Worm (Caenorhabditis elegans) whole organism, mixed stage, embryonic: Measurements from ENCODE around the gene mth-1.

ENCODE experiments used
- M03D4.4 ChIP-seq: sonication (generic microtip); optimal IDR thresholded peaks from 2 replicates; lab custom pipeline; 2017; ENCODE audit warnings: mild to moderate bottlenecking, missing genetic modification characterization, missing compliant biosample characterization
- blmp-1 ChIP-seq: fragments of 150-350 bp; optimal IDR thresholded peaks from 2 replicates; lab custom pipeline; 2014; ENCODE audit warnings: missing biosample characterization, missing genetic modification characterization
- ceh-39 ChIP-seq: fragments of 150-350 bp; optimal IDR thresholded peaks from 2 replicates; lab custom pipeline; 2014; ENCODE audit warnings: missing biosample characterization, missing genetic modification characterization
- ceh-43 ChIP-seq: fragments of 200-800 bp; sonication (Bioruptor generic); optimal IDR thresholded peaks from 2 replicates; lab custom pipeline; 2018; ENCODE audit warnings: mild to moderate bottlenecking, missing genetic modification characterization, moderate library complexity, missing compliant biosample characterization
- drap-1 ChIP-seq: fragments of 200-800 bp; sonication (Bioruptor generic); optimal IDR thresholded peaks from 3 replicates; lab custom pipeline; 2018; ENCODE audit warnings: mild to moderate bottlenecking, missing genetic modification characterization, missing compliant biosample characterization
- elt-1 ChIP-seq: sonication (generic microtip); optimal IDR thresholded peaks from 2 replicates; lab custom pipeline; 2017; ENCODE audit warnings: missing genetic modification characterization, mild to moderate bottlenecking, missing compliant biosample characterization, antibody characterized with exemption, moderate library complexity, borderline replicate concordance; ENCODE audit not compliant: insufficient read depth
- elt-3 ChIP-seq: fragments of 150-350 bp; optimal IDR thresholded peaks from 2 replicates; lab custom pipeline; 2014; ENCODE audit warnings: missing biosample characterization, missing genetic modification characterization
- lsy-2 ChIP-seq: fragments of 150-350 bp; optimal IDR thresholded peaks from 2 replicates; lab custom pipeline; 2014; ENCODE audit warnings: missing biosample characterization, missing genetic modification characterization
- nhr-12 ChIP-seq: fragments of 150-350 bp; optimal IDR thresholded peaks from 2 replicates; lab custom pipeline; 2014; ENCODE audit warnings: missing biosample characterization, missing genetic modification characterization
- nhr-237 ChIP-seq: fragments of 150-350 bp; optimal IDR thresholded peaks from 2 replicates; lab custom pipeline; 2014; ENCODE audit warnings: missing biosample characterization, missing genetic modification characterization
- pha-4 ChIP-seq: fragments of 150-350 bp; optimal IDR thresholded peaks from 2 replicates; lab custom pipeline; 2018; ENCODE audit warnings: missing biosample characterization, missing genetic modification reagents, missing genetic modification characterization
- unc-39 ChIP-seq: fragments of 150-350 bp; optimal IDR thresholded peaks from 2 replicates; lab custom pipeline; 2014; ENCODE audit warnings: missing biosample characterization, missing genetic modification characterization

ce11 chrII:4226598-4227096 is 23.1 kb upstream of the mth-1 start, which contains the start of gene C16A11.4:
- no peak for TF ChIP-seq pha-4 (tag; lab: Kevin White, UChicago)
- no peak for TF ChIP-seq lsy-2 (tag; lab: Kevin White, UChicago)
- TF ChIP-seq nhr-237: no peak
- no peak for TF ChIP-seq blmp-1 (tag; lab: Kevin White, UChicago)
- no peak for TF ChIP-seq M03D4.4 (tag; lab: Kevin White, UChicago)
- no peak for TF ChIP-seq elt-3
- TF ChIP-seq drap-1: no peak
- TF ChIP-seq nhr-12 (tag; lab: Kevin White, UChicago): no peak
- TF ChIP-seq ceh-39 (tag; lab: Kevin White, UChicago): no peak
- TF ChIP-seq ceh-43 (GFP tag; lab: Kevin White, UChicago): no peak
- no peak for TF ChIP-seq unc-39 (tag; lab: Kevin White, UChicago)
- TF ChIP-seq elt-1 (tag; lab: Kevin White, UChicago): no peak
